Worm (Caenorhabditis elegans): ENCODE results near the gene T23C6.4.
"Not testable (repeated sequence)": the region's sequence is repeated elsewhere in the genome, so short reads cannot be mapped to it uniquely, and the experiment has no call there.

Gene T23C6.4

DNA sequence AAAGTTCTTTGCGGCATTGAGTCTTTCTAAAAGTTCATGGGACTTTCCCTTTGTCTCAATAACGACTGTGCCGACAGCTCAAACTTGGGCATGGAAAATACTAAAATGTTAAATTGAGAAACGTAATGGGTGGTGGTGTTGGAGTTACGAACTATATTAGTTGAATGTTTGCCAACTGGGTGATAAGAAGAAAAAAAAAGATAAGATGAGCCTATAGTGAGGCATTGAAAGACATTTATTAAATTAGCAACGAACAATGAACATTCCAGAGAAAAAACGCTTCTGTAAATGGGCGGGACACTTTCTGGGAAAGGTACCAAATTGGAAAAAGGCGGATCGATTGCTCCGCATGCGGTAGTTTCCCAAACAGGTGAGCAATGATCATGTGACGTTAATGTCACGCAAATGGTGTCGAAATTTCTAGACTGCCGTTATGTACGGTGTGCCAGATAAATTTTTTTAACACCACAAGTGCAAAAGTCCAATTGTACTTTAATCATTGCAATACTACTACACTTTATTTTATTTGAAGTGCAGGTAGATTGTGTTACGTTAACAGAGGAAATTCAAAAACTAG is 10.4 kb downstream of the T23C6.4 start:
- TF ChIP-seq unc-62 (GFP tag; optimal IDR thresholded peaks at IDR 0.05), result no peak

DNA sequence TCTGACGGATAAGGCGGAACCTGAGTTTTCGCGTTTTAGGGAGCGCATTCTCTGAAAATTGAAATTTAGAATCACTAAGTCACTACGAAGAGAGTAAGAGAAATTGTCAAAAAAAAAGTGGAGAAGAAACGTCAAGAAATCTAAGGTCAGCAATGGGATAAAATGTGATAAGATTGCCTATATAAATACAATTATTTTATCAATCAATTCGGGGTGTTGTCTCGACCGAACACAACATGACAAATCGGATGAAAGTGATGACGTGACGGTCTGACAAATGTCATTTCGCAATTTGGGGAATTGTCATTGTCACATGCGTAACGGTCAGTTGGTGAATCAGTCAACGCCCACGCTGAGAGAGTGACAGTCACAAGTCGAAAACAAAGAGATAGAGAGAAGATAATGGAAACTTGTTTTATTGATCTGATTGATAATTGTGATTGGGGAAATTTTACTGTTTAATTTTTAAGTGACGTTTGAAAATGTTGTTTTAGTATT is 11.6 kb downstream of the T23C6.4 start, which contains the start of gene cnp-3:
TSS of gene cnp-3 (minus strand) at position 51 of the 498 bp plus-strand sequence.
- no peak for TF ChIP-seq unc-62 (GFP tag; optimal IDR thresholded peaks at IDR 0.05)

ce11 chrX:17135704-17136103 is 14.0 kb downstream of the T23C6.4 start:
- no peak for TF ChIP-seq unc-62 (GFP tag; optimal IDR thresholded peaks at IDR 0.05)

ce11 chrX:17134427-17134826 is 15.3 kb downstream of the T23C6.4 start, which contains the start of gene K09E3.7:
TSS of gene K09E3.7 (minus strand) at chrX:17134527.
- TF ChIP-seq unc-62 (GFP tag; optimal IDR thresholded peaks at IDR 0.05), result no peak

DNA sequence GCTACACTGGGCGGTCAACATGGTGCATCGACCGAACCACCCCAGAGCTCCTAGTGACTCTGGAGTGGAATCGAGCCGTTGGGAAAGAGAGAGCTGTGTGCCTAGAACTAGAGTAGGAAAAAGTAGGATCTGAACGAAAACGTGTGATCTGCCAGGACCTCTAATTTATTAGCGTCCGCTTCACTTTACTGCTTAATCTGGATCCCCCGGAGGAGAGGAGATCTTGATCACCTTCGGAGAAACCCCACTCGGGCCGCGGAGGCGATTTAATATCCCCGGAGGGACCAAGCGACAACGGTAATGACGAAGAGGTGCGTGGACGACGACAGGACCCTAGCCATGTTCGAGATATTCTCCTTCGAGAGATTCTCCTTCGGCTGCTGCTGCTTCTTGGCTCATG is 32.4 kb downstream of the T23C6.4 start, which contains the start of gene K09E3.2:
TSS of gene K09E3.2 (plus strand) at position 301 of the 400 bp plus-strand sequence.
- not testable (repeated sequence) for TF ChIP-seq unc-62 (GFP tag; optimal IDR thresholded peaks at IDR 0.05)

DNA sequence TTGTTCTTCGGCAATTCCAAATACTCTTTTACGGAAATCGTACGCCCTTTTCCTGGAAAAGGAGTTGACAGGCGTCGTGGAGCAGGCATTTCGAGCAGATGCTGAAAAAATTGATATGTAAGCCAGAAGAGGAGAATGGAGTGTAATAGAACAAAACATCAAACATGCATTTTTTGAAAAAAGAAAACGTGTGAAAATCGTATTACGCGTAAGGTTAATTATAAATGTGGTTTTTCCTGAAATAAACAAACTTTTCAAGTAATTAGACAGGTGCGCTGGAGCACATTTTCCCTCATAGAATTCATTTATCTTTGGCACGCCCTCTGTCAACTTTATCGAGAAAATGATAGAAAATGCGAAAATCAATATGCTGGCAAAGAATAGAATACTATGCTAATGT is 34.6 kb downstream of the T23C6.4 start, which contains the start of gene lido-6:
TSS of gene lido-6 (minus strand) at position 101 of the 400 bp plus-strand sequence.
- TF ChIP-seq unc-62 (GFP tag; optimal IDR thresholded peaks at IDR 0.05), result no peak

DNA sequence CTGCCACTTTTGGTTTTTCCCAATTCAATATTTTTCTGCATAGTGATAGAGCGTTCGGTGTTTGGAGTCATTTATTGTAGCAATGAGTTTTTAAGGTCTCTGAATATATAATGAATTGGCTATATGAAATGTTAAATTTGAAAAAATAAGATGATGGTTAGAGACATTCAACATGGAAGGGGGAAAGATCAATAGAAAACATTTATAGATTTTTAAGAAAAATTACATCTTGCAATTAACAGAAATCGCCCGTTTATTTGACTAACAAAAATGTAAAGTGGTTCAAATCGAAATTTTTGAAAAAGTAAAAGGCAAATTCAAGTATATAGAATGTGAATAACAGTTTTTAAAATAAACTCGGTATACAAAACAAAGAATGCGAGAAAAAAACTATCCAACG is 39.2 kb downstream of the T23C6.4 start, which contains the start of gene lido-5:
TSS of gene lido-5 (minus strand) at position 101 of the 400 bp plus-strand sequence.
- TF ChIP-seq unc-62 (GFP tag; optimal IDR thresholded peaks at IDR 0.05), result no peak

DNA sequence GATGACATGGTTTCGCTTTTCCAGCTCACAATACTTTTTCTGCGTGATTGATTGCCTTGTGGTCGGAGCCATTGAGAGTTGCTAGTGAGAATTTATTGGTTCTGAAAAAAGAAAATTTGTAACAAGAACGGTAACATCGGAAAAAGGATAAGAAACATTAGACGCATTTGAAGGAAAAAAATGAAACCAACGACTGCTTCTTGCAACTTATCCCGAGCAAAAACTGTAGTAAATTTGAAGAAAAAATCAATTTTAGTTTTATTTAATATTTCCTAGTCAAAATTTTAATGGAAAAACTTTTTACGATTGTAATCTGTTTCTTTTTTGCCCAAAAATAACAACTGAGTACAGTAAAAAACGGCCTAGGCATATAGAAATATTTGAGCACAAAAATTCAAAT is 42.1 kb downstream of the T23C6.4 start, which contains the start of gene lido-4:
TSS of gene lido-4 (minus strand) at position 101 of the 400 bp plus-strand sequence.
- TF ChIP-seq unc-62 (GFP tag; optimal IDR thresholded peaks at IDR 0.05), result no peak

DNA sequence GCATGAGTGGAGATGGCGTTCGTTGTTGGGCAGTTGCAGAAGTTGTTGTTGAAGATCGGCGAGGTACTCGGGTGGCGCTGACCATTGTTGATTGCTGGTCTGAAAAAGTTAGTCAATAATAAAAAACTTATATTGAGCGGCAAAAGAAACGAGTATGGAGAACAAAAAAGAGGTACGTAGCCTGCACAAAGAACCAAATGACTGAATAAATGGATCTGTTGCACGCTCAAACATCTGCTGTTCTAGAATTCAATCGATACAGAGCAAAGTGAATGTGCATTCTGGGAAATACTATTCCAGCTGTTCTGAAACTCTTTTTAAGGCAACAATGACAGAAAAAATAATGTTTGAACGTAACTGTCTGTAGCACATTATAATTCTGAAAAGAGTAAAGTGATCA is 49.1 kb downstream of the T23C6.4 start, which contains the start of gene lido-2:
TSS of gene lido-2 (minus strand) at position 101 of the 400 bp plus-strand sequence.
- no peak for TF ChIP-seq unc-62 (GFP tag; optimal IDR thresholded peaks at IDR 0.05)

Measured in whole organism, dauer.